Worm (Caenorhabditis elegans): Measurements from ENCODE around the gene F57H12.5.

Gene F57H12.5

DNA sequence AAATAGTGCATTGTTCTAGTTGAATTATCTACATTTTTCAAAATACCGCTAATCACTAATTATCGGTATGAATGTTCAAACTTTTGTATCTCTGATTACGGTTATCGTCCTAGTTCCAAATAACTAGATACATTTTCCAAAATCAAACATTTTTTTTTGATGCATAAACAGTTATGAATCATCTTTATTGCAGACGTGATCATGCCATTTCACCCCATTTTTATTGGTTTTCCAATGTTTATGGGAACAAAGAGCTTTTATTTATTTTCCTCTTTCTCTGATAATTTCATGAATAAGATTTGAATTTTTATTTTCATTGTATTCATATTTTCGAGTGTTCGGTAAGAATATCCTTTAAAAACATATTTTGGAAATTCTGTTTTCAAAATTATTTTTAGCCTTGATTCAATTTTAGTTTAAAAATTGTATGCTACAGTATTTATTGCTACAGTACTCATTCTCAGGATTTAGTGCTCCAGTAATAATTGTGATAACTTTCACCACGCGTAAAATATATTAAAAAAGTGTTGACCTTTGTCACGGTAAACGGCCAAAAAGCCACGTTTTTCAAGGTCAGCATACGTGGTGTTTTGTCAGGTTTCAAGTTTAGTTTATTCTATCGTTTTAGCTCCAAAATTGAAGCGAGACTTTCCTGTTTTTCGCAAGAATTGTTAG, 10.3 kb upstream of the F57H12.5 start, which contains the start of gene csr-1:
TSS of gene csr-1 (plus strand) at position 625 of the 675 bp plus-strand sequence.
- no peak for TF ChIP-seq lin-13 (tag; optimal IDR thresholded peaks at IDR 0.05)
- TF ChIP-seq ham-2 (GFP tag; optimal IDR thresholded peaks at IDR 0.05) = no peak
- no peak for TF ChIP-seq ceh-39 (tag; optimal IDR thresholded peaks at IDR 0.05)
- no peak for TF ChIP-seq mab-5 (tag; optimal IDR thresholded peaks at IDR 0.05)
- TF ChIP-seq zip-8 (tag; optimal IDR thresholded peaks at IDR 0.05) = no peak
- no peak for TF ChIP-seq M03D4.4 (tag; optimal IDR thresholded peaks at IDR 0.05)
- TF ChIP-seq pha-4 (tag; optimal IDR thresholded peaks at IDR 0.05) = no peak
- no peak for TF ChIP-seq unc-62 (GFP tag; optimal IDR thresholded peaks at IDR 0.05)
- TF ChIP-seq drap-1 (GFP tag; optimal IDR thresholded peaks at IDR 0.05) = no peak
- no peak for TF ChIP-seq lsy-2 (tag; optimal IDR thresholded peaks at IDR 0.05)
- TF ChIP-seq hlh-1 (tag; optimal IDR thresholded peaks at IDR 0.05) = no peak
- no peak for TF ChIP-seq cnd-1 (tag; optimal IDR thresholded peaks at IDR 0.05)
- TF ChIP-seq elt-1 (tag; optimal IDR thresholded peaks at IDR 0.05; ENCODE audit: borderline replicate concordance, insufficient read depth) = no peak
- TF ChIP-seq unc-39 (tag; optimal IDR thresholded peaks at IDR 0.05) = no peak
- no peak for TF ChIP-seq bed-3 (GFP tag; optimal IDR thresholded peaks at IDR 0.05)
- no peak for TF ChIP-seq sem-2 (GFP tag; optimal IDR thresholded peaks at IDR 0.05)
- TF ChIP-seq nhr-76 (tag; optimal IDR thresholded peaks at IDR 0.05) = no peak
- TF ChIP-seq mep-1 (tag; optimal IDR thresholded peaks at IDR 0.05) = no peak

DNA sequence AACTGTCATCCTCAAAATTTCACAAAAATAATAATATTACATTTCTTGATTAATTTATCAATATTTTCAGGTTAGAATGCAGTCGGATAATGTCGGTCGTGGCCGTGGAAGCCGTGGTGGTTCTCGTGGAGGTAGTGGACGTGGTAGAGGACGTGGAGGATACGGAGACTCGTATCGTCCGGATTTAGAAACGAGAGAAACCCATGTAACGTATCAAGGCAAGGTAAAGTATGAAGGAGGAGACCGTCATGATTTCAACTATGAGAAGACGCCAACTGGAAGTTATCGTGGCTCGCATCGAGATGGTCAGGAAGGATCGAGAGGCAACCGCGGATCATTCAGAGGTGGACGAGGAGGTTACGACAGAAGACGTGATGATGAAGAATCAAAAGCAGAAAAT, 9.6 kb upstream of the F57H12.5 start, which contains the start of gene frpr-10:
TSS of gene frpr-10 (plus strand) at position 301 of the 400 bp plus-strand sequence.
- no peak for TF ChIP-seq M03D4.4 (tag; optimal IDR thresholded peaks at IDR 0.05)
- no peak for TF ChIP-seq zip-8 (tag; optimal IDR thresholded peaks at IDR 0.05)
- TF ChIP-seq mep-1 (tag; optimal IDR thresholded peaks at IDR 0.05) = no peak
- TF ChIP-seq lin-32 (GFP tag; optimal IDR thresholded peaks at IDR 0.05) = no peak
- TF ChIP-seq ham-2 (GFP tag; optimal IDR thresholded peaks at IDR 0.05) = no peak
- no peak for TF ChIP-seq lin-13 (tag; optimal IDR thresholded peaks at IDR 0.05)
- TF ChIP-seq ceh-43 (GFP tag; optimal IDR thresholded peaks at IDR 0.05) = no peak
- no peak for TF ChIP-seq nhr-237 (tag; optimal IDR thresholded peaks at IDR 0.05)
- no peak for TF ChIP-seq unc-62 (GFP tag; optimal IDR thresholded peaks at IDR 0.05)
- TF ChIP-seq flh-1 (GFP tag; optimal IDR thresholded peaks at IDR 0.05) = no peak

DNA sequence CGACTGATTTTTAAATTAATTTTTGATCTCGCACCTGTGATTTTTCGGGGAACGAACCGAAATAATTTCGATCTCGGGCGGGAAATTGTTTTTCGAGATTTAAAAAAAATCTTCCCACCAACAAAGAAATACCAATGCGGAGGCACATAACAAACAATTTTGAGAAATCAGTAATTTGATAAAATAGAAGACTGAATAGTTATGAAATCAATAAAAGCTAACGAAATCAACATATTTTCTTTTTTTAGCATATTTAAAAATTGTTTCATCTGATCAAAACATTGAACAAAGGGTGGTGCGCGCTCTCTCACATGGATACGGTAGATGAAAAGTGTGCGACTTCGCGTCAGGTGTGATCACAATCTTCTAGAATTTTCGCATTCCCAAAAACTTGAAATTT, 9.0 kb upstream of the F57H12.5 start:
- TF ChIP-seq ham-2 (GFP tag; optimal IDR thresholded peaks at IDR 0.05) (no peak), mls-2 (tag; optimal IDR thresholded peaks at IDR 0.05) (no peak), zip-8 (tag; optimal IDR thresholded peaks at IDR 0.05) (no peak), unc-39 (tag; optimal IDR thresholded peaks at IDR 0.05) (no peak), pha-4 (tag; optimal IDR thresholded peaks at IDR 0.05) (no peak), ztf-11 (tag; optimal IDR thresholded peaks at IDR 0.05) (no peak), cnd-1 (tag; optimal IDR thresholded peaks at IDR 0.05) (no peak), nhr-2 (tag; optimal IDR thresholded peaks at IDR 0.05) (no peak), mep-1 (tag; optimal IDR thresholded peaks at IDR 0.05) (no peak), elt-3 (tag; optimal IDR thresholded peaks at IDR 0.05) (no peak), nhr-12 (tag; optimal IDR thresholded peaks at IDR 0.05) (no peak), blmp-1 (tag; optimal IDR thresholded peaks at IDR 0.05) (no peak), hlh-1 (tag; optimal IDR thresholded peaks at IDR 0.05) (no peak), unc-120 (tag; optimal IDR thresholded peaks at IDR 0.05; ENCODE audit: poor library complexity, severe bottlenecking) (no peak), drap-1 (GFP tag; optimal IDR thresholded peaks at IDR 0.05) (no peak), M03D4.4 (tag; optimal IDR thresholded peaks at IDR 0.05) (no peak)

DNA sequence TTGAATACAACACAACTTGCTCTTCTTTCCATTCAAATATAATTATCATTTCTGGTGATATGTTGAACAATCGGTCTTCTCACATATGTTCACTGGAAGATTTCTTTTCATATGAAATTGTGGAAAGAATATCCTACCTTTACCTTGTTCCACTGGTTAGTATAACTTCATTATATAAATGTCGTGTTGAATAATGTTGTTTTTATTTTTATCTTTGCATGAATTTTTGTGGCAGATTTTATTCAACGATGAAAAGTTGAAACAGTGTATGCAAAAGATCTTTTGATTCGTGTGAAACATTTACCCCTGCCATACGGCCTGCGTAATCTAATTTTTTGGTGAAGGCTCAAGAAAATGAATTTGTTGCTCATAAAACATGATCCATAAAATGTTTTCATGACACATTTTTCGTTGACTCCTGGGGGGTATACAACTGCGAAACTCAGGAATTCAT, 5.2 kb upstream of the F57H12.5 start:
- TF ChIP-seq drap-1 (GFP tag; optimal IDR thresholded peaks at IDR 0.05) (no peak), ceh-43 (GFP tag; optimal IDR thresholded peaks at IDR 0.05) (no peak), nhr-28 (tag; optimal IDR thresholded peaks at IDR 0.05) (no peak), sptf-1 (tag; optimal IDR thresholded peaks at IDR 0.05) (no peak), nhr-237 (tag; optimal IDR thresholded peaks at IDR 0.05) (no peak), hlh-1 (tag; optimal IDR thresholded peaks at IDR 0.05) (no peak), ceh-39 (tag; optimal IDR thresholded peaks at IDR 0.05) (no peak), lin-32 (GFP tag; optimal IDR thresholded peaks at IDR 0.05) (no peak), blmp-1 (tag; optimal IDR thresholded peaks at IDR 0.05) (no peak), ham-2 (GFP tag; optimal IDR thresholded peaks at IDR 0.05) (no peak), mls-2 (tag; optimal IDR thresholded peaks at IDR 0.05) (no peak), cnd-1 (tag; optimal IDR thresholded peaks at IDR 0.05) (no peak), nhr-2 (tag; optimal IDR thresholded peaks at IDR 0.05) (no peak), mep-1 (tag; optimal IDR thresholded peaks at IDR 0.05) (no peak), lsy-2 (tag; optimal IDR thresholded peaks at IDR 0.05) (no peak), nhr-12 (tag; optimal IDR thresholded peaks at IDR 0.05) (no peak), unc-62 (GFP tag; optimal IDR thresholded peaks at IDR 0.05) (no peak), unc-39 (tag; optimal IDR thresholded peaks at IDR 0.05) (no peak), elt-1 (tag; optimal IDR thresholded peaks at IDR 0.05; ENCODE audit: borderline replicate concordance, insufficient read depth) (no peak)

All from whole organism, mixed stage, embryonic.